Worm (Caenorhabditis elegans): ENCODE measurements around the gene Y75B8A.32.
"Not testable (repeated sequence)": the region's sequence is repeated elsewhere in the genome, so short reads cannot be mapped to it uniquely, and the experiment has no call there.

- not testable (repeated sequence) for TF ChIP-seq R02D3.7 (tag; optimal IDR thresholded peaks at IDR 0.05); tbx-2 (tag; optimal IDR thresholded peaks at IDR 0.05); nhr-12 (tag; optimal IDR thresholded peaks at IDR 0.05); fkh-10 (GFP tag; optimal IDR thresholded peaks at IDR 0.05); unc-39 (tag; optimal IDR thresholded peaks at IDR 0.05); nfya-1 (tag; optimal IDR thresholded peaks at IDR 0.05; ENCODE audit: insufficient read depth); nhr-23 (tag; optimal IDR thresholded peaks at IDR 0.05); skn-1 (tag; optimal IDR thresholded peaks at IDR 0.05); unc-62 (GFP tag; optimal IDR thresholded peaks at IDR 0.05); nhr-25 (tag; optimal IDR thresholded peaks at IDR 0.05); elt-3 (tag; optimal IDR thresholded peaks at IDR 0.05); pqm-1 (tag; optimal IDR thresholded peaks at IDR 0.05)
Observed at ce11 chrIII:12383709-12384108, 25.3 kb upstream of the Y75B8A.32 start, which contains the start of gene Y49E10.4.
